Worm (Caenorhabditis elegans) whole organism, late embryonic: ENCODE data around the gene T22F3.2.

ENCODE experiments used
- K09A11.1 ChIP-seq: sonication (generic microtip); optimal IDR thresholded peaks from 2 replicates; lab custom pipeline; 2017; ENCODE audit warnings: antibody characterized with exemption, mild to moderate bottlenecking, missing genetic modification characterization, missing compliant biosample characterization; ENCODE audit not compliant: insufficient read depth
- ahr-1 ChIP-seq: sonication (generic microtip); optimal IDR thresholded peaks from 2 replicates; lab custom pipeline; 2016; ENCODE audit warnings: missing genetic modification characterization, missing compliant biosample characterization
- ama-1 ChIP-seq: fragments of 150-350 bp; optimal IDR thresholded peaks from 2 replicates; lab custom pipeline; 2014
- fkh-10 ChIP-seq: fragments of 150-350 bp; optimal IDR thresholded peaks from 2 replicates; lab custom pipeline; 2014; ENCODE audit warnings: missing biosample characterization, missing genetic modification reagents, missing genetic modification characterization
- hlh-13 ChIP-seq: fragments of 200-800 bp; sonication (Bioruptor generic); optimal IDR thresholded peaks from 2 replicates; lab custom pipeline; 2018; ENCODE audit warnings: mild to moderate bottlenecking, missing genetic modification characterization, missing compliant biosample characterization
- hlh-6 ChIP-seq: sonication (generic microtip); optimal IDR thresholded peaks from 2 replicates; lab custom pipeline; 2016; ENCODE audit warnings: missing genotype, missing genetic modification characterization, missing compliant biosample characterization
- lin-11 ChIP-seq: fragments of 200-800 bp; sonication (Bioruptor generic); optimal IDR thresholded peaks from 2 replicates; lab custom pipeline; 2018; ENCODE audit warnings: mild to moderate bottlenecking, missing genetic modification characterization, missing compliant biosample characterization
- nhr-11 ChIP-seq: fragments of 150-350 bp; optimal IDR thresholded peaks from 2 replicates; lab custom pipeline; 2014; ENCODE audit warnings: missing biosample characterization, missing genetic modification characterization
- pqm-1 ChIP-seq: sonication (generic microtip); optimal IDR thresholded peaks from 2 replicates; lab custom pipeline; 2016; ENCODE audit warnings: missing genetic modification characterization, missing compliant biosample characterization
- syd-9 ChIP-seq: sonication (generic microtip); optimal IDR thresholded peaks from 2 replicates; lab custom pipeline; 2016; ENCODE audit warnings: mild to moderate bottlenecking, missing genetic modification characterization, moderate library complexity, missing compliant biosample characterization
- tbx-2 ChIP-seq: sonication (generic microtip); optimal IDR thresholded peaks from 2 replicates; lab custom pipeline; 2016; ENCODE audit warnings: missing genetic modification characterization, missing compliant biosample characterization
- tbx-7 ChIP-seq: sonication (generic microtip); optimal IDR thresholded peaks from 2 replicates; lab custom pipeline; 2016; ENCODE audit warnings: missing genotype, missing genetic modification characterization, missing compliant biosample characterization
- zip-5 ChIP-seq: sonication (generic microtip); optimal IDR thresholded peaks from 2 replicates; lab custom pipeline; 2016; ENCODE audit warnings: missing genetic modification characterization, missing compliant biosample characterization

DNA sequence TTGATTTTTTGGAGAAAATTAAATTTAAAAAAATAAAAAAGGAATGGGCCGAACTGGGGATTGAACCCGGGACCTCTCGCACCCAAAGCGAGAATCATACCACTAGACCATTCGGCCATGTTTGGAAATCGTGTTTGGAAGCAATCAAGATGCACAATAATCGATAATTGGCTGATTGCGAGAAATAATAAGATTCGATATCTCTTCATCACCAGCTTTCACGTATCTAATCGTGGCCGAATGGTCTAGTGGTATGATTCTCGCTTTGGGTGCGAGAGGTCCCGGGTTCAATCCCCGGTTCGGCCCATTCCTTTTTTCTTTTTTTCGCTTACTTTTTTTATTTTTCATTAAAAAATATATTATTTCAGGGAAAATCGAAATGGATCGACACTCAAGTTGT is 4.4 kb upstream of the T22F3.2 start:
- TF ChIP-seq fkh-10 (GFP tag; lab: Kevin White, UChicago), result no peak
- no peak for TF ChIP-seq tbx-7
- no peak for TF ChIP-seq ahr-1
- no peak for TF ChIP-seq hlh-13
- TF ChIP-seq ama-1, result no peak
- no peak for TF ChIP-seq syd-9 (tag; lab: Kevin White, UChicago)
- TF ChIP-seq K09A11.1 (tag; lab: Kevin White, UChicago), result no peak
- no peak for TF ChIP-seq pqm-1 (tag; lab: Kevin White, UChicago)
- no peak for TF ChIP-seq zip-5
- TF ChIP-seq tbx-2 (tag; lab: Kevin White, UChicago), result no peak
- TF ChIP-seq lin-11 (tag; lab: Kevin White, UChicago), result no peak
- no peak for TF ChIP-seq nhr-11
- TF ChIP-seq hlh-6, result no peak
